Fruit fly (Drosophila melanogaster) Kc167 (cell line): ENCODE results near the gene CG13609.

ENCODE experiments used
- Sin3A ChIP-seq: fragments of >200 bp; optimal IDR thresholded peaks from 2 replicates; lab custom pipeline; 2018; ENCODE audit warnings: missing external identifiers
- psq ChIP-seq: fragments of >200 bp; optimal IDR thresholded peaks from 2 replicates; lab custom pipeline; 2017; ENCODE audit warnings: missing external identifiers

DNA sequence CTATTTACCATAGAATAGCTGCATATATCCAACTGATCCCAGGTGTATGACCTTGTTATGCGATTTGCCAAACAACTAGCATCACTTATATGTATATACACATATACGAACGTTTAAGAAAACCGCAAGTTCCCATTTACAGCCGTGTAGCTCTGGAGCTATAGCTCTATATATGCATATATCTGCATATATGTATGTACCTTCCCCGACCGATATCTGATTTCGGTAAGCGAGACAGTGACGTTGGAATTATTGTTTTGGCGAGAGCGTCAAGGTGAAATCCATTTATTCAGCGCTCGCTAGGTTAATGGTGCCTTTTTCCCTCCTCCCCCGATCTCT, 33.2 kb downstream of the CG13609 start:
- TF ChIP-seq psq (no peak), Sin3A (lab: Kevin White, UChicago) (no peak)
